Worm (Caenorhabditis elegans) whole organism, L4 larva: Measurements from ENCODE around the gene C37H5.14.

ENCODE experiments used
- Y48G9A.11 ChIP-seq: fragments of 200-800 bp; sonication (Bioruptor generic); IDR thresholded peaks from 2 replicates; pipeline ENCODE4 v1.3.6; 2022; ENCODE audit warnings: missing genetic modification reagents, missing genetic modification characterization, missing compliant biosample characterization
- ama-1 ChIP-seq: fragments of 150-350 bp; optimal IDR thresholded peaks from 2 replicates; lab custom pipeline; 2014; ENCODE audit warnings: inconsistent platforms, mixed read lengths
- arid-1 ChIP-seq: fragments of 200-800 bp; sonication (Bioruptor generic); conservative IDR thresholded peaks from 2 replicates; pipeline ENCODE4 v1.3.6; 2022; ENCODE audit warnings: missing genetic modification reagents, missing genetic modification characterization, missing compliant biosample characterization
- ceh-32 ChIP-seq: sonication (generic microtip); optimal IDR thresholded peaks from 2 replicates; lab custom pipeline; 2016; ENCODE audit warnings: mild to moderate bottlenecking, missing genetic modification characterization, missing compliant biosample characterization; ENCODE audit not compliant: poor library complexity
- duxl-1 ChIP-seq: sonication (generic microtip); optimal IDR thresholded peaks from 2 replicates; lab custom pipeline; 2016; ENCODE audit warnings: mild to moderate bottlenecking, missing genetic modification characterization, moderate library complexity, missing compliant biosample characterization; ENCODE audit not compliant: poor library complexity
- mdt-29 ChIP-seq: fragments of 200-800 bp; sonication (Bioruptor generic); IDR thresholded peaks from 2 replicates; pipeline ENCODE4 v1.3.6; 2022; ENCODE audit warnings: missing genetic modification reagents, missing genetic modification characterization, missing compliant biosample characterization
- nhr-11 ChIP-seq: fragments of 150-350 bp; optimal IDR thresholded peaks from 2 replicates; lab custom pipeline; 2014; ENCODE audit warnings: missing biosample characterization, missing genetic modification characterization
- nhr-25 ChIP-seq: sonication (generic microtip); optimal IDR thresholded peaks from 2 replicates; lab custom pipeline; 2017; ENCODE audit warnings: missing genetic modification characterization, mild to moderate bottlenecking, missing compliant biosample characterization, antibody characterized with exemption, moderate library complexity, borderline replicate concordance; ENCODE audit not compliant: insufficient read depth
- nhr-28 ChIP-seq: fragments of 150-350 bp; optimal IDR thresholded peaks from 2 replicates; lab custom pipeline; 2014; ENCODE audit warnings: missing biosample characterization, missing genetic modification characterization
- nhr-77 ChIP-seq: fragments of 150-350 bp; optimal IDR thresholded peaks from 2 replicates; lab custom pipeline; 2014; ENCODE audit warnings: missing biosample characterization, missing genetic modification characterization
- pha-4 ChIP-seq, 2 experiments: fragments of 150-350 bp in 1 of 2; fragments of 200-800 bp in 1 of 2; sonication (Bioruptor generic) in 1 of 2; IDR thresholded peaks in 1 of 2; optimal IDR thresholded peaks in 1 of 2; 2 replicates each; pipeline versions ENCODE4 v1.3.6 to Lab custom; 2014 to 2022; ENCODE audit warnings: missing genetic modification characterization in 2 of 2, missing genetic modification reagents in 2 of 2, missing biosample characterization in 1 of 2, missing compliant biosample characterization in 1 of 2
- unc-62 ChIP-seq, 3 experiments: fragments of 150-350 bp in 1 of 3; sonication (generic microtip); optimal IDR thresholded peaks in 2 of 3; peaks in 1 of 3; 1 replicate in 1 of 3; 2 replicates in 2 of 3; lab custom pipeline; 2014 to 2017; ENCODE audit warnings: missing biosample characterization in 3 of 3, missing genetic modification characterization in 3 of 3, missing genetic modification reagents in 3 of 3, missing genotype in 1 of 3
- zip-11 ChIP-seq: fragments of 200-800 bp; sonication (Bioruptor generic); IDR thresholded peaks from 2 replicates; pipeline ENCODE4 v1.3.6; 2022; ENCODE audit warnings: missing genetic modification characterization, missing compliant biosample characterization

- TF ChIP-seq unc-62 (GFP tag; optimal IDR thresholded peaks at IDR 0.05 in 1 of 2; lab: Kevin White, UChicago) (no peak), unc-62 (tag; optimal IDR thresholded peaks at IDR 0.05; lab: Kevin White, UChicago) (no peak), nhr-11 (tag; lab: Kevin White, UChicago) (no peak), ama-1 (lab: Kevin White, UChicago) (no peak), nhr-77 (tag; lab: Kevin White, UChicago) (no peak), ceh-32 (tag; lab: Kevin White, UChicago) (no peak), nhr-25 (tag; lab: Kevin White, UChicago) (no peak), duxl-1 (tag; lab: Kevin White, UChicago) (no peak), zip-11 (GFP tag; lab: Robert Waterston, UW) (no peak), nhr-28 (tag; lab: Kevin White, UChicago) (no peak), arid-1 (GFP tag; lab: Robert Waterston, UW) (no peak), Y48G9A.11 (no peak), mdt-29 (GFP tag; lab: Robert Waterston, UW) (no peak), pha-4 (GFP tag; IDR thresholded peaks at IDR 0.05; lab: Robert Waterston, UW) (no peak), pha-4 (tag; optimal IDR thresholded peaks at IDR 0.05; lab: Kevin White, UChicago) (no peak)
These were observed 17.8 kb upstream of the C37H5.14 start for ce11 chrV:4851969-4852368.
